Fruit fly (Drosophila melanogaster) whole organism, embryonic: ENCODE data around the gene CG43922.

Experiments used
- CG10565 ChIP-seq: fragments of 200-800 bp; sonication (Bioruptor generic); optimal IDR thresholded peaks from 3 replicates; lab custom pipeline; 2016; ENCODE audit warnings: missing biosample characterization, mild to moderate bottlenecking, missing genetic modification characterization
- CG11696 ChIP-seq: fragments of 200-800 bp; sonication (Bioruptor generic); IDR thresholded peaks from 2 replicates; pipeline ENCODE4 v1.3.6; 2022; ENCODE audit warnings: missing biosample characterization, missing genetic modification characterization
- CG12659 ChIP-seq: fragments of 200-800 bp; sonication (Bioruptor generic); optimal IDR thresholded peaks from 3 replicates; lab custom pipeline; 2017; ENCODE audit warnings: mild to moderate bottlenecking, missing biosample characterization, missing genetic modification reagents, missing genetic modification characterization
- CG13624 ChIP-seq: fragments of 200-800 bp; sonication (Bioruptor generic); optimal IDR thresholded peaks from 2 replicates; lab custom pipeline; 2016; ENCODE audit warnings: missing biosample characterization, missing genetic modification characterization
- CG14050 ChIP-seq: fragments of 200-800 bp; sonication (Bioruptor generic); IDR thresholded peaks from 3 replicates; pipeline ENCODE4 v1.3.6; 2022; ENCODE audit warnings: missing biosample characterization, missing genetic modification characterization
- CG15479 ChIP-seq: fragments of 200-800 bp; sonication (Bioruptor generic); optimal IDR thresholded peaks from 3 replicates; lab custom pipeline; 2019; ENCODE audit warnings: missing biosample characterization, mild to moderate bottlenecking, missing genetic modification characterization, moderate library complexity
- CG1602 ChIP-seq: fragments of 200-800 bp; sonication (Bioruptor generic); optimal IDR thresholded peaks from 3 replicates; lab custom pipeline; 2016; ENCODE audit warnings: missing biosample characterization, missing genetic modification characterization
- CG17912 ChIP-seq: fragments of 200-800 bp; sonication (Bioruptor generic); optimal IDR thresholded peaks from 2 replicates; lab custom pipeline; 2018; ENCODE audit warnings: missing biosample characterization, mild to moderate bottlenecking, missing genetic modification characterization
- CG30403 ChIP-seq: fragments of 200-800 bp; sonication (Bioruptor generic); optimal IDR thresholded peaks from 3 replicates; lab custom pipeline; 2016; ENCODE audit warnings: missing biosample characterization, missing genetic modification characterization
- CG31441 ChIP-seq: fragments of 200-800 bp; sonication (Bioruptor generic); IDR thresholded peaks from 2 replicates; pipeline ENCODE4 v1.3.6; 2022; ENCODE audit warnings: missing biosample characterization, missing genetic modification characterization
- CG3163 ChIP-seq: fragments of 200-800 bp; sonication (Bioruptor generic); optimal IDR thresholded peaks from 3 replicates; lab custom pipeline; 2016; ENCODE audit warnings: missing biosample characterization, missing genetic modification characterization
- CG34376 ChIP-seq: fragments of 200-800 bp; sonication (Bioruptor generic); optimal IDR thresholded peaks from 2 replicates; lab custom pipeline; 2018; ENCODE audit warnings: missing biosample characterization, mild to moderate bottlenecking, missing genetic modification characterization
- CG42726 ChIP-seq: fragments of 200-800 bp; sonication (Bioruptor generic); IDR thresholded peaks from 2 replicates; pipeline ENCODE4 v1.3.6; 2022; ENCODE audit warnings: missing biosample characterization, missing genetic modification characterization; ENCODE audit not compliant: partially characterized antibody
- CG4424 ChIP-seq: fragments of 200-800 bp; sonication (Bioruptor generic); optimal IDR thresholded peaks from 3 replicates; lab custom pipeline; 2016; ENCODE audit warnings: missing biosample characterization, missing genetic modification characterization
- CG7372 ChIP-seq: fragments of 200-800 bp; sonication (Bioruptor generic); IDR thresholded peaks from 2 replicates; pipeline ENCODE4 v1.3.6; 2022; ENCODE audit warnings: missing biosample characterization, missing genetic modification characterization
- CG8089 ChIP-seq: fragments of 200-800 bp; sonication (Bioruptor generic); optimal IDR thresholded peaks from 3 replicates; lab custom pipeline; 2016; ENCODE audit warnings: missing biosample characterization, missing genetic modification characterization
- CG9727 ChIP-seq: fragments of 200-800 bp; sonication (Bioruptor generic); optimal IDR thresholded peaks from 3 replicates; lab custom pipeline; 2017; ENCODE audit warnings: missing biosample characterization, mild to moderate bottlenecking, missing genetic modification characterization
- CG9797 ChIP-seq: fragments of 200-800 bp; sonication (Bioruptor generic); optimal IDR thresholded peaks from 3 replicates; lab custom pipeline; 2018; ENCODE audit warnings: missing biosample characterization, mild to moderate bottlenecking, missing genetic modification characterization
- CTCF ChIP-seq: fragments of 200-800 bp; sonication (Bioruptor generic); optimal IDR thresholded peaks from 2 replicates; lab custom pipeline; 2017; ENCODE audit warnings: missing biosample characterization, mild to moderate bottlenecking, missing genetic modification characterization, moderate library complexity
- D ChIP-seq, 2 experiments: fragments of 200-800 bp in 1 of 2; fragments of >200 bp in 1 of 2; sonication (Bioruptor generic) in 1 of 2; optimal IDR thresholded peaks; 2 replicates in 1 of 2; 3 replicates in 1 of 2; lab custom pipeline; 2017; ENCODE audit warnings: mild to moderate bottlenecking in 1 of 2, missing biosample characterization in 1 of 2, missing genetic modification characterization in 1 of 2, missing genetic modification reagents in 1 of 2
- Fer1 ChIP-seq: fragments of 200-800 bp; sonication (Bioruptor generic); optimal IDR thresholded peaks from 2 replicates; lab custom pipeline; 2017; ENCODE audit warnings: missing biosample characterization, mild to moderate bottlenecking, missing genetic modification characterization
- Hr51 ChIP-seq, 2 experiments: fragments of 200-800 bp; sonication (Bioruptor generic); optimal IDR thresholded peaks; 2 replicates in 1 of 2; 3 replicates in 1 of 2; lab custom pipeline; 2016 to 2018; ENCODE audit warnings: missing biosample characterization in 2 of 2, missing genetic modification characterization in 2 of 2, mild to moderate bottlenecking in 1 of 2, moderate library complexity in 1 of 2
- Hr78 ChIP-seq, 2 experiments: fragments of 200-800 bp in 1 of 2; fragments of >200 bp in 1 of 2; sonication (Bioruptor generic) in 1 of 2; optimal IDR thresholded peaks; 2 replicates each; lab custom pipeline; 2017 to 2019; ENCODE audit warnings: missing biosample characterization in 2 of 2, missing genetic modification characterization in 2 of 2, mild to moderate bottlenecking in 1 of 2, moderate library complexity in 1 of 2
- Jarid2 ChIP-seq: fragments of 200-800 bp; sonication (Bioruptor generic); optimal IDR thresholded peaks from 3 replicates; lab custom pipeline; 2017; ENCODE audit warnings: mild to moderate bottlenecking, missing biosample characterization, missing genetic modification reagents, missing genetic modification characterization
- Lhr ChIP-seq: fragments of 200-800 bp; sonication (Bioruptor generic); optimal IDR thresholded peaks from 3 replicates; lab custom pipeline; 2017; ENCODE audit warnings: mild to moderate bottlenecking, missing biosample characterization, missing genetic modification reagents, missing genetic modification characterization
- Oaz ChIP-seq: fragments of 200-800 bp; sonication (Bioruptor generic); IDR thresholded peaks from 2 replicates; pipeline ENCODE4 v1.3.6; 2022; ENCODE audit warnings: missing biosample characterization, missing genetic modification characterization
- Ravus ChIP-seq: fragments of 200-800 bp; sonication (Bioruptor generic); IDR thresholded peaks from 2 replicates; pipeline ENCODE4 v1.3.6; 2022; ENCODE audit warnings: missing biosample characterization, missing genetic modification characterization
- Side ChIP-seq: fragments of 200-800 bp; sonication (Bioruptor generic); optimal IDR thresholded peaks from 2 replicates; lab custom pipeline; 2016; ENCODE audit warnings: missing biosample characterization, missing genetic modification characterization
- Xrp1 ChIP-seq: fragments of 200-800 bp; sonication (Bioruptor generic); IDR thresholded peaks from 2 replicates; pipeline ENCODE4 v1.3.6; 2022; ENCODE audit warnings: missing biosample characterization, missing genetic modification characterization
- ac ChIP-seq: fragments of 200-800 bp; sonication (Bioruptor generic); optimal IDR thresholded peaks from 3 replicates; lab custom pipeline; 2017; ENCODE audit warnings: missing biosample characterization, mild to moderate bottlenecking, missing genetic modification characterization
- bcd ChIP-seq: fragments of 200-800 bp; sonication (Bioruptor generic); optimal IDR thresholded peaks from 2 replicates; lab custom pipeline; 2017; ENCODE audit warnings: missing biosample characterization, mild to moderate bottlenecking, missing genetic modification characterization
- cg ChIP-seq: fragments of 200-800 bp; sonication (Bioruptor generic); optimal IDR thresholded peaks from 3 replicates; lab custom pipeline; 2019; ENCODE audit warnings: missing biosample characterization, mild to moderate bottlenecking, missing genetic modification characterization, moderate library complexity
- cwo ChIP-seq: fragments of 200-800 bp; sonication (Bioruptor generic); optimal IDR thresholded peaks from 3 replicates; lab custom pipeline; 2017; ENCODE audit warnings: missing biosample characterization, missing genetic modification characterization, mild to moderate bottlenecking, moderate library complexity, missing genetic modification reagents
- dan ChIP-seq: fragments of 200-800 bp; sonication (Bioruptor generic); IDR thresholded peaks from 2 replicates; pipeline ENCODE4 v1.3.6; 2022; ENCODE audit warnings: missing biosample characterization, missing genetic modification characterization
- hkb ChIP-seq, 2 experiments: fragments of 200-800 bp in 1 of 2; fragments of >200 bp in 1 of 2; sonication (Bioruptor generic) in 1 of 2; IDR thresholded peaks in 1 of 2; optimal IDR thresholded peaks in 1 of 2; 2 replicates each; pipeline versions ENCODE4 v1.3.6 to Lab custom; 2017 to 2022; ENCODE audit warnings: missing biosample characterization in 1 of 2, missing genetic modification characterization in 1 of 2
- hth ChIP-seq: fragments of >200 bp; optimal IDR thresholded peaks from 2 replicates; lab custom pipeline; 2017; ENCODE audit warnings: inconsistent platforms
- kni ChIP-seq: fragments of 200-800 bp; sonication (Bioruptor generic); optimal IDR thresholded peaks from 3 replicates; lab custom pipeline; 2017; ENCODE audit warnings: mild to moderate bottlenecking, missing biosample characterization, missing genetic modification reagents, missing genetic modification characterization
- nerfin-1 ChIP-seq: fragments of 200-800 bp; sonication (Bioruptor generic); optimal IDR thresholded peaks from 3 replicates; lab custom pipeline; 2019; ENCODE audit warnings: missing biosample characterization, mild to moderate bottlenecking, missing genetic modification characterization, moderate library complexity
- odd ChIP-seq: fragments of 200-800 bp; sonication (Bioruptor generic); optimal IDR thresholded peaks from 2 replicates; lab custom pipeline; 2017; ENCODE audit warnings: missing biosample characterization, mild to moderate bottlenecking, missing genetic modification characterization
- phol ChIP-seq: fragments of 200-800 bp; sonication (Bioruptor generic); optimal IDR thresholded peaks from 3 replicates; lab custom pipeline; 2018; ENCODE audit warnings: missing biosample characterization, mild to moderate bottlenecking, missing genetic modification characterization, moderate library complexity
- pita ChIP-seq: fragments of 200-800 bp; sonication (Bioruptor generic); optimal IDR thresholded peaks from 2 replicates; lab custom pipeline; 2017; ENCODE audit warnings: missing biosample characterization, mild to moderate bottlenecking, missing genetic modification characterization
- sc ChIP-seq, 3 experiments: fragments of >200 bp in 2 of 3; fragments of 200-800 bp in 1 of 3; sonication (Bioruptor generic) in 1 of 3; optimal IDR thresholded peaks; 2 replicates in 2 of 3; 3 replicates in 1 of 3; lab custom pipeline; 2017; ENCODE audit warnings: mild to moderate bottlenecking in 1 of 3, missing biosample characterization in 1 of 3, missing genetic modification characterization in 1 of 3, missing genetic modification reagents in 1 of 3
- slp2 ChIP-seq: fragments of 200-800 bp; sonication (Bioruptor generic); optimal IDR thresholded peaks from 2 replicates; lab custom pipeline; 2016; ENCODE audit warnings: missing biosample characterization, missing genetic modification characterization
- tap ChIP-seq: fragments of 200-800 bp; optimal IDR thresholded peaks from 3 replicates; lab custom pipeline; 2019; ENCODE audit warnings: missing biosample characterization, mild to moderate bottlenecking, missing genetic modification characterization, moderate library complexity
- tgo ChIP-seq: fragments of 200-800 bp; sonication (Bioruptor generic); IDR thresholded peaks from 3 replicates; pipeline ENCODE4 v1.3.6; 2022; ENCODE audit warnings: missing biosample characterization, missing genetic modification characterization
- ttk ChIP-seq: fragments of 200-800 bp; sonication (Bioruptor generic); IDR thresholded peaks from 2 replicates; pipeline ENCODE4 v2.1.2; 2022; ENCODE audit warnings: missing biosample characterization, missing genetic modification characterization
- tx ChIP-seq: fragments of 200-800 bp; sonication (Bioruptor generic); optimal IDR thresholded peaks from 2 replicates; lab custom pipeline; 2016; ENCODE audit warnings: missing biosample characterization, missing genetic modification characterization
- yki ChIP-seq: fragments of >200 bp; optimal IDR thresholded peaks from 3 replicates; lab custom pipeline; 2018

Gene CG43922

dm6 chr2L:6323536-6324385 lies 15.2 kb upstream of the CG43922 start, which contains the start of gene PDZ-GEF (continued):
- TF ChIP-seq CG15479 (GFP tag; lab: Kevin White, UChicago) = peak; percentile 87
- TF ChIP-seq CG31441 (GFP tag; lab: Robert Waterston, UW) = no peak; the same call in 1 of the 2 replicates
- TF ChIP-seq CG8089 (GFP tag; lab: Kevin White, UChicago) = peak; percentile 64
- peak; percentile 38 for TF ChIP-seq bcd (GFP tag; lab: Kevin White, UChicago)
- TF ChIP-seq Jarid2 (GFP tag; lab: Kevin White, UChicago) = peak; percentile 41
- TF ChIP-seq CG13624 (GFP tag; lab: Kevin White, UChicago) = peak; percentile 37
- TF ChIP-seq Hr78 (GFP tag; optimal IDR thresholded peaks at IDR 0.05; lab: Kevin White, UChicago) = no peak
- TF ChIP-seq tgo = peak; percentile 56
- no peak for TF ChIP-seq ttk (GFP tag; lab: Robert Waterston, UW)
- TF ChIP-seq hkb (optimal IDR thresholded peaks at IDR 0.05; lab: Kevin White, UChicago) = no peak
- TF ChIP-seq hkb (GFP tag; IDR thresholded peaks at IDR 0.05; lab: Robert Waterston, UW) = 0 out of 2 replicates have a peak, but pooled peaks have one; percentile 14
- no peak for TF ChIP-seq Oaz (GFP tag; lab: Robert Waterston, UW)
- peak; percentile 98 for TF ChIP-seq CTCF (GFP tag; lab: Kevin White, UChicago)
- TF ChIP-seq sc (optimal IDR thresholded peaks at IDR 0.05; lab: Kevin White, UChicago) = no peak
- peak; percentile 27 for TF ChIP-seq sc (GFP tag; optimal IDR thresholded peaks at IDR 0.05; lab: Kevin White, UChicago)
- peak; percentile 54 for TF ChIP-seq CG30403 (GFP tag; lab: Kevin White, UChicago)
- TF ChIP-seq Ravus (GFP tag; lab: Robert Waterston, UW) = no peak
- TF ChIP-seq odd (GFP tag; lab: Kevin White, UChicago) = no peak
- no peak for TF ChIP-seq dan (GFP tag; lab: Robert Waterston, UW)
- TF ChIP-seq Fer1 = peak; percentile 24
- peak; percentile 31 for TF ChIP-seq pita
- TF ChIP-seq CG9797 (GFP tag; lab: Kevin White, UChicago) = peak; percentile 95
- TF ChIP-seq CG34376 (GFP tag; lab: Kevin White, UChicago) = no peak
- TF ChIP-seq yki = no peak
- no peak for TF ChIP-seq CG9727 (GFP tag; lab: Kevin White, UChicago)
- TF ChIP-seq phol (tag; lab: Kevin White, UChicago) = peak; percentile 45
- peak; percentile 70 for TF ChIP-seq CG4424 (GFP tag; lab: Kevin White, UChicago)
- TF ChIP-seq nerfin-1 (tag; lab: Kevin White, UChicago) = peak; percentile 99
- no peak; the same call in 1 of the 2 replicates for TF ChIP-seq CG7372 (GFP tag; lab: Robert Waterston, UW)
- TF ChIP-seq CG10565 (GFP tag; lab: Kevin White, UChicago) = no peak
- no peak for TF ChIP-seq CG14050 (GFP tag; lab: Robert Waterston, UW)
- TF ChIP-seq CG11696 = no peak
- peak; percentile 76 for TF ChIP-seq CG12659 (GFP tag; lab: Kevin White, UChicago)
- TF ChIP-seq Xrp1 (GFP tag; lab: Robert Waterston, UW) = no peak
- no peak for TF ChIP-seq tap
- TF ChIP-seq CG17912 (GFP tag; lab: Kevin White, UChicago) = no peak
- TF ChIP-seq kni (GFP tag; lab: Kevin White, UChicago) = no peak
- TF ChIP-seq cg (GFP tag; lab: Kevin White, UChicago) = peak; percentile 99
- no peak for TF ChIP-seq ac (GFP tag; lab: Kevin White, UChicago)
- TF ChIP-seq tx = peak; percentile 22
- peak; percentile 3 for TF ChIP-seq slp2 (GFP tag; lab: Kevin White, UChicago)
- TF ChIP-seq CG3163 (GFP tag; lab: Kevin White, UChicago) = no peak
- TF ChIP-seq CG1602 (GFP tag; lab: Kevin White, UChicago) = peak; percentile 45
- peak; percentile 51; the same call in 1 of the 2 replicates for TF ChIP-seq CG42726 (GFP tag; lab: Robert Waterston, UW)
- TF ChIP-seq Side (GFP tag; lab: Kevin White, UChicago) = peak; percentile 42
- TF ChIP-seq cwo (GFP tag; lab: Kevin White, UChicago) = no peak
- peak; percentile 96 for TF ChIP-seq Lhr
- TF ChIP-seq Hr51 (GFP tag; optimal IDR thresholded peaks at IDR 0.05; lab: Kevin White, UChicago) = no peak
- no peak for TF ChIP-seq hth (lab: Kevin White, UChicago)
- TF ChIP-seq D (optimal IDR thresholded peaks at IDR 0.05; lab: Kevin White, UChicago) = peak; percentile 67
- TF ChIP-seq D (GFP tag; optimal IDR thresholded peaks at IDR 0.05; lab: Kevin White, UChicago) = no peak
